Fruit fly (Drosophila melanogaster): ENCODE data around the gene Tmtc1.

DNA sequence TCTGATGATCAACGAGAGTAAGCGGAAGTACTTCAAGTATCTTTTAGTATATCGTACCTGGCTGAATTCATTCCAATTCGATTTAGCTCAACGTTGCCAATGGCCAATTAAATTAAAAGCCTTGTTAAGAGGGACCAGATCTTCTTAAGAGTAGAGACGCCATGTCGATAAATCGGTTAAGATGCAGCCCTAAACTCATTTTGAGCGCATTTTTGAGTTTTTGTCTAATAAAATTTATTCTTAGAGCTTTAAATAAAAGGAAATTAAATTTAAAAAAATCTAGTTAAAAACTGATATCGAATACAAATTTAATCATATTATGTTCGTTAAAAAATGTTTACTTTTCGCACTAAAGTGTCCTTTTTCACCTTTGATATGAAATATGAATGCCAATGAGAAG is 18.8 kb downstream of the Tmtc1 start, which contains the start of gene Trf5:
- TF ChIP-seq CG34367 (tag; optimal IDR thresholded peaks at IDR 0.05) (no peak), Ets98B (GFP tag; IDR thresholded peaks at IDR 0.05) (no peak)

Data from whole organism, pupa.